Worm (Caenorhabditis elegans) whole organism, L3 larva: ENCODE measurements around the gene fbxa-219.

Source experiments
- aly-2 ChIP-seq: fragments of 150-350 bp; optimal IDR thresholded peaks from 2 replicates; lab custom pipeline; 2014; ENCODE audit warnings: missing biosample characterization, missing genetic modification characterization
- ama-1 ChIP-seq: fragments of 150-350 bp; optimal IDR thresholded peaks from 2 replicates; lab custom pipeline; 2018
- egl-27 ChIP-seq: sonication (generic microtip); optimal IDR thresholded peaks from 4 replicates; lab custom pipeline; 2017; ENCODE audit warnings: missing biosample characterization, missing genetic modification reagents, missing genetic modification characterization
- elt-1 ChIP-seq: fragments of 150-350 bp; optimal IDR thresholded peaks from 2 replicates; lab custom pipeline; 2014; ENCODE audit warnings: missing biosample characterization, missing genetic modification characterization
- fkh-10 ChIP-seq: sonication (generic microtip); optimal IDR thresholded peaks from 2 replicates; lab custom pipeline; 2017; ENCODE audit warnings: missing biosample characterization, missing genetic modification reagents, missing genetic modification characterization
- hmg-11 ChIP-seq: sonication (generic microtip); optimal IDR thresholded peaks from 2 replicates; lab custom pipeline; 2016; ENCODE audit warnings: missing genetic modification characterization, missing compliant biosample characterization
- lin-15B ChIP-seq: fragments of 150-350 bp; optimal IDR thresholded peaks from 2 replicates; lab custom pipeline; 2014; ENCODE audit warnings: missing biosample characterization, missing genetic modification characterization
- lin-39 ChIP-seq: fragments of 150-350 bp; optimal IDR thresholded peaks from 2 replicates; lab custom pipeline; 2018; ENCODE audit warnings: missing biosample characterization, missing genetic modification reagents, missing genetic modification characterization
- mdl-1 ChIP-seq: fragments of 150-350 bp; optimal IDR thresholded peaks from 2 replicates; lab custom pipeline; 2014; ENCODE audit warnings: missing biosample characterization, missing genetic modification characterization
- nfya-1 ChIP-seq: sonication (generic microtip); optimal IDR thresholded peaks from 2 replicates; lab custom pipeline; 2017; ENCODE audit warnings: missing genetic modification characterization, mild to moderate bottlenecking, missing compliant biosample characterization, antibody characterized with exemption, moderate library complexity; ENCODE audit not compliant: insufficient read depth
- nhr-237 ChIP-seq: fragments of 150-350 bp; optimal IDR thresholded peaks from 2 replicates; lab custom pipeline; 2014; ENCODE audit warnings: missing biosample characterization, missing genetic modification characterization
- nhr-77 ChIP-seq: fragments of 150-350 bp; optimal IDR thresholded peaks from 2 replicates; lab custom pipeline; 2014; ENCODE audit warnings: missing biosample characterization, missing genetic modification characterization
- zag-1 ChIP-seq: fragments of 150-350 bp; optimal IDR thresholded peaks from 2 replicates; lab custom pipeline; 2014; ENCODE audit warnings: missing biosample characterization, missing genetic modification characterization

DNA sequence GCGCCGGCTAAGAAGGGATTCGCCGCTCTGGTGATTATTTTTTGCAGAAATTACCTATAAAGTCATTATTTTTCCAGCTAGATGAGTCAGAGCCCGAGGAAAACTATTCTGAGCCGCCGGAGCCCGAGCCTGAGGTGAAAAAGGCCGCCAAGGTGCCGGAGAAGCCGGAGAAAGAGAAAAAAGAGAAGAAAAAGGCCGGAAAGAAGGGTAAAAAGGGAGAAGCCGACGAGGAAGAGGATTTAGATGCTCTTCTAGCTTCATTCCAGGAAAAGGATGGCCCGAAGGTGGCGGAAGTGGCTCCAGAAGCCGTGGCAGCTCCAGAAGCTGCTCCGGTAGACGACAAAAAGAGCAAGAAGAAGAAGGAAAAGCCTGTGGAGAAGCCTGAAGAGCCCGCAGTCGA is 23.5 kb downstream of the fbxa-219 start:
- TF ChIP-seq nhr-77 (no peak), hmg-11 (tag; lab: Kevin White, UChicago) (no peak), ama-1 (no peak), mdl-1 (no peak), aly-2 (tag; lab: Kevin White, UChicago) (no peak), egl-27 (tag; lab: Kevin White, UChicago) (no peak), zag-1 (tag; lab: Kevin White, UChicago) (no peak), nfya-1 (tag; lab: Kevin White, UChicago) (no peak), nhr-237 (tag; lab: Kevin White, UChicago) (no peak), fkh-10 (GFP tag; lab: Kevin White, UChicago) (no peak), elt-1 (tag; lab: Kevin White, UChicago) (no peak), lin-15B (no peak), lin-39 (tag; lab: Kevin White, UChicago) (no peak)
